Worm (Caenorhabditis elegans) whole organism, young adult: Measurements from ENCODE around the gene C50C3.1.

Source experiments
- B0019.2 ChIP-seq: fragments of 200-800 bp; sonication (Bioruptor generic); conservative IDR thresholded peaks from 2 replicates; pipeline ENCODE4 v1.3.6; 2022; ENCODE audit warnings: missing genetic modification reagents, missing genetic modification characterization, missing compliant biosample characterization
- B0035.1 ChIP-seq: sonication (generic microtip); optimal IDR thresholded peaks from 2 replicates; lab custom pipeline; 2016; ENCODE audit warnings: missing genetic modification characterization, mild to moderate bottlenecking, missing compliant biosample characterization, missing genotype, missing genetic modification reagents
- C06A6.2 ChIP-seq: fragments of 200-800 bp; sonication (Bioruptor generic); conservative IDR thresholded peaks from 2 replicates; pipeline ENCODE4 v1.3.6; 2022; ENCODE audit warnings: missing genetic modification characterization, missing compliant biosample characterization
- F37B4.10 ChIP-seq: fragments of 200-800 bp; sonication (Bioruptor generic); IDR thresholded peaks from 2 replicates; pipeline ENCODE4 v1.3.6; 2022; ENCODE audit warnings: missing genetic modification characterization, missing compliant biosample characterization
- F57A8.1 ChIP-seq: fragments of 200-800 bp; sonication (Bioruptor generic); optimal IDR thresholded peaks from 2 replicates; lab custom pipeline; 2018; ENCODE audit warnings: mild to moderate bottlenecking, missing genetic modification characterization, moderate library complexity, missing compliant biosample characterization
- F57C9.4 ChIP-seq: sonication (generic microtip); optimal IDR thresholded peaks from 2 replicates; lab custom pipeline; 2017; ENCODE audit warnings: mild to moderate bottlenecking, missing genetic modification characterization, missing compliant biosample characterization
- K11D2.4 ChIP-seq: fragments of 200-800 bp; sonication (Bioruptor generic); IDR thresholded peaks from 2 replicates; pipeline ENCODE4 v1.3.6; 2022; ENCODE audit warnings: missing genetic modification reagents, missing genetic modification characterization, missing compliant biosample characterization
- K12H6.12 ChIP-seq: fragments of 200-800 bp; sonication (Bioruptor generic); optimal IDR thresholded peaks from 2 replicates; lab custom pipeline; 2018; ENCODE audit warnings: mild to moderate bottlenecking, missing genetic modification characterization, missing compliant biosample characterization
- ZK185.1 ChIP-seq: sonication (generic microtip); optimal IDR thresholded peaks from 2 replicates; lab custom pipeline; 2016; ENCODE audit warnings: mild to moderate bottlenecking, missing genetic modification characterization, missing compliant biosample characterization; ENCODE audit not compliant: poor library complexity, severe bottlenecking
- akir-1 ChIP-seq: fragments of 200-800 bp; sonication (Bioruptor generic); optimal IDR thresholded peaks from 2 replicates; lab custom pipeline; 2018; ENCODE audit warnings: mild to moderate bottlenecking, missing genetic modification characterization, moderate library complexity, missing compliant biosample characterization
- aptf-3 ChIP-seq: fragments of 200-800 bp; sonication (Bioruptor generic); IDR thresholded peaks from 2 replicates; pipeline ENCODE4 v1.3.6; 2022; ENCODE audit warnings: missing genetic modification characterization, missing compliant biosample characterization
- attf-5 ChIP-seq: fragments of 200-800 bp; sonication (Bioruptor generic); optimal IDR thresholded peaks from 2 replicates; lab custom pipeline; 2018; ENCODE audit warnings: mild to moderate bottlenecking, missing genetic modification characterization, missing compliant biosample characterization
- bed-1 ChIP-seq: fragments of 200-800 bp; sonication (Bioruptor generic); IDR thresholded peaks from 2 replicates; pipeline ENCODE4 v1.3.6; 2022; ENCODE audit warnings: missing genetic modification reagents, missing genetic modification characterization, missing compliant biosample characterization
- cebp-2 ChIP-seq: fragments of 200-800 bp; sonication (Bioruptor generic); IDR thresholded peaks from 2 replicates; pipeline ENCODE4 v1.3.6; 2022; ENCODE audit warnings: missing genetic modification characterization, missing compliant biosample characterization
- ceh-100 ChIP-seq: fragments of 200-800 bp; sonication (Bioruptor generic); IDR thresholded peaks from 2 replicates; pipeline ENCODE4 v1.3.6; 2022; ENCODE audit warnings: missing genetic modification reagents, missing genetic modification characterization, missing compliant biosample characterization
- ceh-27 ChIP-seq: fragments of 200-800 bp; sonication (Bioruptor generic); optimal IDR thresholded peaks from 2 replicates; lab custom pipeline; 2018; ENCODE audit warnings: mild to moderate bottlenecking, missing genetic modification characterization, moderate library complexity, missing compliant biosample characterization
- ceh-91 ChIP-seq: fragments of 200-800 bp; sonication (Bioruptor generic); IDR thresholded peaks from 2 replicates; pipeline ENCODE4 v1.3.6; 2022; ENCODE audit warnings: missing genetic modification reagents, missing genetic modification characterization, missing compliant biosample characterization
- die-1 ChIP-seq: sonication (generic microtip); optimal IDR thresholded peaks from 2 replicates; lab custom pipeline; 2016; ENCODE audit warnings: missing genotype, mild to moderate bottlenecking, missing genetic modification characterization, missing compliant biosample characterization
- dox-1 ChIP-seq: fragments of 200-800 bp; sonication (Bioruptor generic); IDR thresholded peaks from 2 replicates; pipeline ENCODE4 v1.3.6; 2022; ENCODE audit warnings: missing genetic modification reagents, missing genetic modification characterization, missing compliant biosample characterization
- gei-17 ChIP-seq: fragments of 200-800 bp; sonication (Bioruptor generic); optimal IDR thresholded peaks from 2 replicates; lab custom pipeline; 2018; ENCODE audit warnings: mild to moderate bottlenecking, missing genetic modification characterization, missing compliant biosample characterization
- hlh-12 ChIP-seq: sonication (generic microtip); optimal IDR thresholded peaks from 2 replicates; lab custom pipeline; 2016; ENCODE audit warnings: missing genetic modification characterization, missing compliant biosample characterization
- hmg-1.2 ChIP-seq: fragments of 200-800 bp; sonication (Bioruptor generic); IDR thresholded peaks from 2 replicates; pipeline ENCODE4 v1.3.6; 2022; ENCODE audit warnings: missing genetic modification reagents, missing genetic modification characterization, missing compliant biosample characterization
- hrde-1 ChIP-seq: sonication (generic microtip); optimal IDR thresholded peaks from 2 replicates; lab custom pipeline; 2016; ENCODE audit warnings: missing genetic modification characterization, mild to moderate bottlenecking, missing compliant biosample characterization, moderate library complexity, missing genotype, missing genetic modification reagents, borderline replicate concordance
- lin-26 ChIP-seq: fragments of 200-800 bp; sonication (Bioruptor generic); IDR thresholded peaks from 2 replicates; pipeline ENCODE4 v1.3.6; 2022; ENCODE audit warnings: missing genetic modification reagents, missing genetic modification characterization, missing compliant biosample characterization
- lin-54 ChIP-seq: fragments of 200-800 bp; sonication (Bioruptor generic); optimal IDR thresholded peaks from 2 replicates; lab custom pipeline; 2018; ENCODE audit warnings: mild to moderate bottlenecking, missing genetic modification characterization, missing compliant biosample characterization
- madf-6 ChIP-seq: fragments of 200-800 bp; sonication (Bioruptor generic); IDR thresholded peaks from 2 replicates; pipeline ENCODE4 v1.3.6; 2022; ENCODE audit warnings: missing genetic modification reagents, missing genetic modification characterization, missing compliant biosample characterization
- mxl-1 ChIP-seq: sonication (generic microtip); optimal IDR thresholded peaks from 2 replicates; lab custom pipeline; 2016; ENCODE audit warnings: missing genetic modification characterization, missing compliant biosample characterization
- nfya-1 ChIP-seq: sonication (generic microtip); optimal IDR thresholded peaks from 2 replicates; lab custom pipeline; 2017; ENCODE audit warnings: antibody characterized with exemption, missing compliant biosample characterization, missing genetic modification characterization, borderline replicate concordance; ENCODE audit not compliant: insufficient read depth
- nhr-179 ChIP-seq: sonication (generic microtip); optimal IDR thresholded peaks from 2 replicates; lab custom pipeline; 2016; ENCODE audit warnings: mild to moderate bottlenecking, missing genetic modification characterization, missing compliant biosample characterization
- pbrm-1 ChIP-seq: fragments of 200-800 bp; sonication (Bioruptor generic); IDR thresholded peaks from 2 replicates; pipeline ENCODE4 v1.3.6; 2022; ENCODE audit warnings: missing genetic modification reagents, missing genetic modification characterization, missing compliant biosample characterization
- pha-4 ChIP-seq: fragments of 150-350 bp; sonication (generic microtip); optimal IDR thresholded peaks from 2 replicates; lab custom pipeline; 2014; ENCODE audit warnings: missing biosample characterization, missing genetic modification reagents, missing genetic modification characterization
- sea-2 ChIP-seq: fragments of 200-800 bp; sonication (Bioruptor generic); IDR thresholded peaks from 2 replicates; pipeline ENCODE4 v1.3.6; 2022; ENCODE audit warnings: missing genetic modification characterization, missing compliant biosample characterization
- snpc-1.3 ChIP-seq: sonication (generic microtip); optimal IDR thresholded peaks from 2 replicates; lab custom pipeline; 2017; ENCODE audit warnings: missing genetic modification characterization, mild to moderate bottlenecking, missing compliant biosample characterization, antibody characterized with exemption, moderate library complexity, missing genotype, missing genetic modification reagents; ENCODE audit not compliant: insufficient read depth
- snpc-3.4 ChIP-seq: sonication (generic microtip); optimal IDR thresholded peaks from 2 replicates; lab custom pipeline; 2017; ENCODE audit warnings: missing genetic modification characterization, mild to moderate bottlenecking, missing compliant biosample characterization, antibody characterized with exemption, moderate library complexity, missing genotype, missing genetic modification reagents
- snpc-4 ChIP-seq, 5 experiments: fragments of 150-350 bp in 1 of 5; sonication (generic microtip) in 4 of 5; optimal IDR thresholded peaks; 2 replicates each; lab custom pipeline; 2014 to 2018; ENCODE audit warnings: missing genetic modification characterization in 5 of 5, missing biosample characterization in 3 of 5, antibody characterized with exemption in 2 of 5, mild to moderate bottlenecking in 2 of 5, missing compliant biosample characterization in 2 of 5, missing genotype in 2 of 5, moderate library complexity in 2 of 5, missing genetic modification reagents in 1 of 5
- tlf-1 ChIP-seq: fragments of 200-800 bp; sonication (Bioruptor generic); optimal IDR thresholded peaks from 2 replicates; lab custom pipeline; 2018; ENCODE audit warnings: mild to moderate bottlenecking, missing genetic modification characterization, missing compliant biosample characterization
- unc-62 ChIP-seq: fragments of 150-350 bp; optimal IDR thresholded peaks from 2 replicates; lab custom pipeline; 2014; ENCODE audit warnings: missing biosample characterization, missing genetic modification reagents, missing genetic modification characterization
- ztf-25 ChIP-seq: fragments of 200-800 bp; sonication (Bioruptor generic); IDR thresholded peaks from 2 replicates; pipeline ENCODE4 v1.3.6; 2022; ENCODE audit warnings: missing genetic modification reagents, missing genetic modification characterization, missing compliant biosample characterization
- ztf-28 ChIP-seq: fragments of 200-800 bp; sonication (Bioruptor generic); IDR thresholded peaks from 2 replicates; pipeline ENCODE4 v1.3.6; 2022; ENCODE audit warnings: missing genetic modification reagents, missing genetic modification characterization, missing compliant biosample characterization
- ztf-6 ChIP-seq: fragments of 200-800 bp; sonication (Bioruptor generic); IDR thresholded peaks from 2 replicates; pipeline ENCODE4 v1.3.6; 2022; ENCODE audit warnings: missing genetic modification reagents, missing genetic modification characterization, missing compliant biosample characterization

The C50C3.1 gene

ce11 chrIII:8178924-8179323 is 12.9 kb upstream of the C50C3.1 start, which contains the start of gene C50C3.5:
TSS of gene C50C3.5 (plus strand) at chrIII:8179224.
- TF ChIP-seq die-1 (tag; lab: Kevin White, UChicago), result no peak
- no peak for TF ChIP-seq ZK185.1 (tag; lab: Kevin White, UChicago)
- no peak for TF ChIP-seq sea-2
- no peak for TF ChIP-seq F57C9.4
- TF ChIP-seq lin-54 (GFP tag; lab: Kevin White, UChicago), result no peak
- TF ChIP-seq ztf-25 (GFP tag; lab: Robert Waterston, UW), result no peak
- no peak for TF ChIP-seq unc-62 (GFP tag; lab: Kevin White, UChicago)
- no peak for TF ChIP-seq attf-5 (GFP tag; lab: Kevin White, UChicago)
- no peak for TF ChIP-seq snpc-3.4 (tag; lab: Kevin White, UChicago)
- TF ChIP-seq hmg-1.2 (GFP tag; lab: Robert Waterston, UW), result no peak
- TF ChIP-seq F37B4.10 (GFP tag; lab: Robert Waterston, UW), result no peak
- no peak for TF ChIP-seq F57A8.1 (GFP tag; lab: Kevin White, UChicago)
- no peak for TF ChIP-seq pbrm-1 (GFP tag; lab: Robert Waterston, UW)
- no peak for TF ChIP-seq ceh-27 (GFP tag; lab: Kevin White, UChicago)
- TF ChIP-seq nfya-1 (tag; lab: Kevin White, UChicago), result no peak
- no peak for TF ChIP-seq mxl-1

DNA sequence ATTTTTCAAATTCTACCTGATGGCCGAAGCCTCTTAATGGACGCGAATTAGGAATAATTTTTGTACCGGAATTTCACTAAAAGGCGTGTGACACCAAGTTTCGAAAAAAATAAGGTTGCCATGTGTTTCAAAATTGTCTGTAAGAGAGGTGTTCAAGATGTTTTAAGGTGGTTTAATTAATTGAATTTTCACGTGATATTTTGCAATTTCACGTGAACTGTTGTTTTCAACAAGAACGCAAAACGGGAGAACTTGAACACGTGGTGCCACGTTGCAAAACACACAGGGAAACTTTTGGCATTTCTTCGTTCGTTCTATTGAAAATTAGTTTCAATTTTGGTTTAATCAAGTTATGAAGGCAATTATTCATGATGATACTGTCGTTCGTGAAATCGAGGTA is 10.2 kb upstream of the C50C3.1 start, which contains the start of gene spc-2:
Gene spc-2 (plus strand): TSS at position 301 of the 400 bp plus-strand sequence.
- TF ChIP-seq lin-26 (GFP tag; lab: Robert Waterston, UW) (no peak), K12H6.12 (tag; lab: Kevin White, UChicago) (no peak), snpc-4 (GFP tag; optimal IDR thresholded peaks at IDR 0.05; lab: Kevin White, UChicago) (no peak), snpc-4 (tag; optimal IDR thresholded peaks at IDR 0.05; lab: Kevin White, UChicago) (no peak), ceh-91 (GFP tag; lab: Robert Waterston, UW) (no peak), hlh-12 (tag; lab: Kevin White, UChicago) (no peak), nhr-179 (no peak), tlf-1 (GFP tag; lab: Kevin White, UChicago) (no peak), hrde-1 (tag; lab: Kevin White, UChicago) (no peak), ceh-100 (no peak), pbrm-1 (GFP tag; lab: Robert Waterston, UW) (no peak), akir-1 (GFP tag; lab: Kevin White, UChicago) (no peak), K11D2.4 (GFP tag; lab: Robert Waterston, UW) (no peak), B0035.1 (tag; lab: Kevin White, UChicago) (no peak), B0019.2 (GFP tag; lab: Robert Waterston, UW) (no peak), C06A6.2 (GFP tag; lab: Robert Waterston, UW) (no peak)

ce11 chrIII:8182573-8182972 is 9.2 kb upstream of the C50C3.1 start:
- TF ChIP-seq sea-2 (no peak), madf-6 (no peak), snpc-1.3 (tag; lab: Kevin White, UChicago) (no peak)
- TF ChIP-seq, all 124 proteins: peak for 0

DNA sequence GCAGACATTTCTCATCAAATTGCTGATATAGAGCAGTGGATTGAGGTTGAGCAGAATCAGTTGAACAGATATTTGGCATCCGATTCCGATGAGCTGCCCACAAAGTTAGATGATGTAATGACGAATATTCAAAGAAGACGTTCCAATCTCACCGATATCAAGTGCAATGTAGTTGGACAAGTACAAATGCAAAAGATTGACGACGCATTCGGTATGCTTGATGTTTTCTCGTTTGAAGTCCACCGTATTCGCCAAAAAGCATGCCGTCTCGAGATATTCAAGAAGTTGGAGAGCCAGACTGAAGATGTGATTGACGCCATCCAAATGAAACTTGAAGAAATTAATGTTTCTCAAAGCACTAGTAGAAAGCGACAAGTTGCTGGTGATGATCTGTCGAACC is 6.7 kb upstream of the C50C3.1 start:
- no peak for TF ChIP-seq ztf-6 (GFP tag; lab: Robert Waterston, UW)
- no peak for TF ChIP-seq dox-1 (GFP tag; lab: Robert Waterston, UW)
- no peak for TF ChIP-seq gei-17 (GFP tag; lab: Kevin White, UChicago)
- TF ChIP-seq aptf-3, result no peak
- TF ChIP-seq B0035.1 (tag; lab: Kevin White, UChicago), result no peak
- TF ChIP-seq B0019.2 (GFP tag; lab: Robert Waterston, UW), result no peak
- TF ChIP-seq pha-4 (tag; lab: Kevin White, UChicago), result no peak
- TF ChIP-seq bed-1 (GFP tag; lab: Robert Waterston, UW), result no peak
- TF ChIP-seq C06A6.2 (GFP tag; lab: Robert Waterston, UW), result no peak
- TF ChIP-seq ztf-28, result no peak
- TF ChIP-seq sea-2, result no peak
- TF ChIP-seq cebp-2 (GFP tag; lab: Robert Waterston, UW), result no peak
- no peak for TF ChIP-seq hrde-1 (tag; lab: Kevin White, UChicago)
